Fruit fly (Drosophila melanogaster): ENCODE results near the gene Best1.

The Best1 gene

dm6 chr3R:10213430-10213829, 43.1 kb upstream of the Best1 start (continued):
- TF ChIP-seq CG12104 (GFP tag; optimal IDR thresholded peaks at IDR 0.05) (peak; percentile 30), wor (GFP tag; IDR thresholded peaks at IDR 0.05) (peak; percentile 73), CG11723 (GFP tag; optimal IDR thresholded peaks at IDR 0.05) (peak; percentile 45), hkb (optimal IDR thresholded peaks at IDR 0.05) (no peak), hkb (GFP tag; IDR thresholded peaks at IDR 0.05) (peak; percentile 84), CG11695 (GFP tag; IDR thresholded peaks at IDR 0.05) (peak; percentile 48; the same call in 1 of the 3 replicates), CG12219 (GFP tag; optimal IDR thresholded peaks at IDR 0.05) (peak; percentile 49), Ada2b (GFP tag; IDR thresholded peaks at IDR 0.05) (peak; percentile 84), caup (GFP tag; optimal IDR thresholded peaks at IDR 0.05; ENCODE audit: severe bottlenecking) (peak; percentile 57), twi (tag; optimal IDR thresholded peaks at IDR 0.05) (peak; percentile 39), salm (tag; optimal IDR thresholded peaks at IDR 0.05) (peak; percentile 37), Sry-β (GFP tag; optimal IDR thresholded peaks at IDR 0.05) (no peak), fd3F (GFP tag; optimal IDR thresholded peaks at IDR 0.05) (peak; percentile 26), CG2120 (GFP tag; optimal IDR thresholded peaks at IDR 0.05) (no peak), Fer2 (tag; optimal IDR thresholded peaks at IDR 0.05) (no peak), nmo (GFP tag; optimal IDR thresholded peaks at IDR 0.05) (peak; percentile 82), oc (tag; optimal IDR thresholded peaks at IDR 0.05) (peak; percentile 71), CG1602 (GFP tag; optimal IDR thresholded peaks at IDR 0.05) (peak; percentile 60), CG10366 (GFP tag; IDR thresholded peaks at IDR 0.05) (peak; percentile 69), CG31388 (GFP tag; optimal IDR thresholded peaks at IDR 0.05) (peak; percentile 5), CrebB (tag; optimal IDR thresholded peaks at IDR 0.05) (peak; percentile 17), CG31441 (GFP tag; IDR thresholded peaks at IDR 0.05) (peak; percentile 83), Xrp1 (GFP tag; IDR thresholded peaks at IDR 0.05) (peak; percentile 82), croc (GFP tag; conservative IDR thresholded peaks at IDR 0.05) (peak; percentile 63; the same call in 2 of the 3 replicates), disco-r (GFP tag; optimal IDR thresholded peaks at IDR 0.05) (no peak), gem (tag; optimal IDR thresholded peaks at IDR 0.05) (peak; percentile 84), dpn (GFP tag; optimal IDR thresholded peaks at IDR 0.05) (peak in 1 of 2 experiments; percentile 64), sug (tag; optimal IDR thresholded peaks at IDR 0.05) (no peak), cato (GFP tag; optimal IDR thresholded peaks at IDR 0.05; ENCODE audit: borderline replicate concordance) (peak; percentile 28), CG17359 (tag; optimal IDR thresholded peaks at IDR 0.05) (no peak), D19A (tag; optimal IDR thresholded peaks at IDR 0.05) (peak; percentile 63), CG1233 (GFP tag; optimal IDR thresholded peaks at IDR 0.05) (peak; percentile 34), CG4820 (GFP tag; optimal IDR thresholded peaks at IDR 0.05) (peak; percentile 61), CG2875 (GFP tag; optimal IDR thresholded peaks at IDR 0.05) (peak; percentile 60), CG13287 (GFP tag; IDR thresholded peaks at IDR 0.05; ENCODE audit: partially characterized antibody) (no peak), CG5180 (GFP tag; optimal IDR thresholded peaks at IDR 0.05) (peak; percentile 23), CG6683 (GFP tag; optimal IDR thresholded peaks at IDR 0.05) (no peak), CG4707 (GFP tag; optimal IDR thresholded peaks at IDR 0.05) (peak; percentile 19), CG11456 (GFP tag; IDR thresholded peaks at IDR 0.05) (peak; percentile 60; the same call in 1 of the 3 replicates), CG11696 (GFP tag; IDR thresholded peaks at IDR 0.05) (peak; percentile 54; the same call in 1 of the 2 replicates), CG7839 (tag; optimal IDR thresholded peaks at IDR 0.05) (peak; percentile 77), prd (optimal IDR thresholded peaks at IDR 0.05) (no peak), prd (GFP tag; IDR thresholded peaks at IDR 0.05) (peak; percentile 84), CG30403 (GFP tag; optimal IDR thresholded peaks at IDR 0.05) (peak; percentile 60), H2.0 (GFP tag; IDR thresholded peaks at IDR 0.05) (peak; percentile 74), CG7357 (GFP tag; IDR thresholded peaks at IDR 0.05) (peak; percentile 51; the same call in 1 of the 3 replicates), pros (GFP tag; optimal IDR thresholded peaks at IDR 0.05) (no peak), CG9215 (GFP tag; IDR thresholded peaks at IDR 0.05) (peak; percentile 39; the same call in 1 of the 2 replicates), ttk (GFP tag; IDR thresholded peaks at IDR 0.05) (peak; percentile 85), CG2712 (tag; optimal IDR thresholded peaks at IDR 0.05) (peak; percentile 86), CG17186 (GFP tag; optimal IDR thresholded peaks at IDR 0.05) (peak; percentile 5)
